Worm (Caenorhabditis elegans): ENCODE results near the gene gex-4.
A peak's percentile ranks its signal among the peaks of the same experiment; 100 is the strongest.

ce11 chrIII:12226089-12226682, 7.8 kb upstream of the gex-4 start, which contains the start of the genes Y75B8A.18 and Y75B8A.19:
- TF ChIP-seq syd-9 (tag; optimal IDR thresholded peaks at IDR 0.05): no peak
- no peak for TF ChIP-seq dmd-4 (tag; optimal IDR thresholded peaks at IDR 0.05; ENCODE audit: borderline replicate concordance)
- TF ChIP-seq mec-3 (tag; optimal IDR thresholded peaks at IDR 0.05; ENCODE audit: borderline replicate concordance): no peak
- no peak for TF ChIP-seq fkh-6 (tag; optimal IDR thresholded peaks at IDR 0.05)
- no peak for TF ChIP-seq ceh-45 (GFP tag; IDR thresholded peaks at IDR 0.05)
- TF ChIP-seq hlh-30 (tag; optimal IDR thresholded peaks at IDR 0.05; ENCODE audit: insufficient read depth): peak; percentile 31
- no peak for TF ChIP-seq unc-55 (GFP tag; optimal IDR thresholded peaks at IDR 0.05)
